Fruit fly (Drosophila melanogaster) whole organism, adult: Measurements from ENCODE around the gene Uba5.

Experiments
- CG11617 ChIP-seq: fragments of 200-800 bp; sonication (Bioruptor generic); optimal IDR thresholded peaks from 2 replicates; lab custom pipeline; 2017; ENCODE audit warnings: mild to moderate bottlenecking, missing biosample characterization, missing genetic modification reagents, missing genetic modification characterization
- ovo ChIP-seq: fragments of 200-800 bp; sonication (Bioruptor generic); optimal IDR thresholded peaks from 2 replicates; lab custom pipeline; 2016; ENCODE audit warnings: missing biosample characterization, missing genetic modification characterization

- TF ChIP-seq ovo (GFP tag; lab: Kevin White, UChicago) (no peak), CG11617 (GFP tag; lab: Kevin White, UChicago) (peak; percentile 16)
Observed at dm6 chrX:11501221-11501961, 18.1 kb downstream of the Uba5 start.
